Fruit fly (Drosophila melanogaster) whole organism, embryonic: Measurements from ENCODE around the gene RabX6.

ENCODE experiments used
- Bgb ChIP-seq: fragments of 200-800 bp; sonication (Bioruptor generic); IDR thresholded peaks from 2 replicates; pipeline ENCODE4 v1.3.6; 2022; ENCODE audit warnings: missing biosample characterization, missing genetic modification characterization; ENCODE audit not compliant: partially characterized antibody
- CG10366 ChIP-seq: fragments of 200-800 bp; sonication (Bioruptor generic); IDR thresholded peaks from 2 replicates; pipeline ENCODE4 v1.3.6; 2022; ENCODE audit warnings: missing biosample characterization, missing genetic modification characterization
- CG12299 ChIP-seq: fragments of 200-800 bp; sonication (Bioruptor generic); optimal IDR thresholded peaks from 2 replicates; lab custom pipeline; 2018; ENCODE audit warnings: missing biosample characterization, mild to moderate bottlenecking, missing genetic modification characterization
- CG14710 ChIP-seq: fragments of 200-800 bp; sonication (Bioruptor generic); optimal IDR thresholded peaks from 3 replicates; lab custom pipeline; 2019; ENCODE audit warnings: missing biosample characterization, mild to moderate bottlenecking, missing genetic modification characterization, moderate library complexity
- CG15479 ChIP-seq: fragments of 200-800 bp; sonication (Bioruptor generic); optimal IDR thresholded peaks from 3 replicates; lab custom pipeline; 2019; ENCODE audit warnings: missing biosample characterization, mild to moderate bottlenecking, missing genetic modification characterization, moderate library complexity
- CG15514 ChIP-seq: fragments of 200-800 bp; sonication (Bioruptor generic); optimal IDR thresholded peaks from 3 replicates; lab custom pipeline; 2017; ENCODE audit warnings: missing biosample characterization, missing genetic modification characterization, mild to moderate bottlenecking, moderate library complexity, missing genetic modification reagents
- CG16779 ChIP-seq: fragments of 200-800 bp; sonication (Bioruptor generic); IDR thresholded peaks from 2 replicates; pipeline ENCODE4 v1.3.6; 2022; ENCODE audit warnings: missing biosample characterization, missing genetic modification characterization
- CG1792 ChIP-seq: fragments of 200-800 bp; sonication (Bioruptor generic); optimal IDR thresholded peaks from 2 replicates; lab custom pipeline; 2016; ENCODE audit warnings: missing biosample characterization, missing genetic modification characterization
- CG2199 ChIP-seq: fragments of 200-800 bp; sonication (Bioruptor generic); IDR thresholded peaks from 3 replicates; pipeline ENCODE4 v1.3.6; 2022; ENCODE audit warnings: missing biosample characterization, missing genetic modification characterization
- CG34224 ChIP-seq: fragments of 200-800 bp; sonication (Bioruptor generic); IDR thresholded peaks from 3 replicates; pipeline ENCODE4 v1.3.6; 2022; ENCODE audit warnings: missing biosample characterization, missing genetic modification characterization; ENCODE audit not compliant: partially characterized antibody
- CG4360 ChIP-seq: fragments of 200-800 bp; sonication (Bioruptor generic); IDR thresholded peaks from 2 replicates; pipeline ENCODE4 v1.3.6; 2022; ENCODE audit warnings: missing biosample characterization, missing genetic modification characterization
- CG4617 ChIP-seq: fragments of 200-800 bp; sonication (Bioruptor generic); optimal IDR thresholded peaks from 3 replicates; lab custom pipeline; 2016; ENCODE audit warnings: missing biosample characterization, missing genetic modification characterization, borderline replicate concordance
- CG7357 ChIP-seq: fragments of 200-800 bp; sonication (Bioruptor generic); IDR thresholded peaks from 3 replicates; pipeline ENCODE4 v1.3.6; 2022; ENCODE audit warnings: missing biosample characterization, missing genetic modification characterization
- CG8281 ChIP-seq: fragments of 200-800 bp; sonication (Bioruptor generic); optimal IDR thresholded peaks from 2 replicates; lab custom pipeline; 2018; ENCODE audit warnings: missing biosample characterization, mild to moderate bottlenecking, missing genetic modification characterization, moderate library complexity
- CG8290 ChIP-seq, 3 experiments: fragments of 200-800 bp; sonication (Bioruptor generic); optimal IDR thresholded peaks; 2 replicates each; lab custom pipeline; 2016 to 2019; ENCODE audit warnings: missing biosample characterization in 3 of 3, missing genetic modification characterization in 3 of 3, mild to moderate bottlenecking in 2 of 3, moderate library complexity in 1 of 3
- CTCF ChIP-seq: fragments of 200-800 bp; sonication (Bioruptor generic); optimal IDR thresholded peaks from 2 replicates; lab custom pipeline; 2017; ENCODE audit warnings: missing biosample characterization, mild to moderate bottlenecking, missing genetic modification characterization, moderate library complexity
- Deaf1 ChIP-seq: fragments of 200-800 bp; optimal IDR thresholded peaks from 3 replicates; lab custom pipeline; 2019; ENCODE audit warnings: missing biosample characterization, mild to moderate bottlenecking, missing genetic modification characterization, moderate library complexity
- Dll ChIP-seq: fragments of 200-800 bp; sonication (Bioruptor generic); IDR thresholded peaks from 4 replicates; pipeline ENCODE4 v1.3.6; 2022; ENCODE audit warnings: missing biosample characterization, missing genetic modification characterization; ENCODE audit not compliant: partially characterized antibody
- Doc3 ChIP-seq: fragments of 200-800 bp; sonication (Bioruptor generic); IDR thresholded peaks from 3 replicates; pipeline ENCODE4 v1.3.6; 2022; ENCODE audit warnings: missing biosample characterization, missing genetic modification characterization; ENCODE audit not compliant: partially characterized antibody
- Dp ChIP-seq: fragments of 200-800 bp; sonication (Bioruptor generic); optimal IDR thresholded peaks from 2 replicates; lab custom pipeline; 2018; ENCODE audit warnings: missing biosample characterization, mild to moderate bottlenecking, missing genetic modification characterization, moderate library complexity
- Dref ChIP-seq: fragments of 200-800 bp; sonication (Bioruptor generic); IDR thresholded peaks from 2 replicates; pipeline ENCODE4 v1.3.6; 2022; ENCODE audit warnings: missing biosample characterization, missing genetic modification characterization
- E2f2 ChIP-seq: fragments of 200-800 bp; sonication (Bioruptor generic); IDR thresholded peaks from 2 replicates; pipeline ENCODE4 v1.3.6; 2022; ENCODE audit warnings: missing biosample characterization, missing genetic modification characterization
- Elba2 ChIP-seq: fragments of 200-800 bp; sonication (Bioruptor generic); optimal IDR thresholded peaks from 3 replicates; lab custom pipeline; 2016; ENCODE audit warnings: missing biosample characterization, missing genetic modification characterization
- Gsc ChIP-seq: fragments of 200-800 bp; sonication (Bioruptor generic); IDR thresholded peaks from 2 replicates; pipeline ENCODE4 v1.3.6; 2022; ENCODE audit warnings: missing biosample characterization, missing genetic modification characterization
- HLHmδ ChIP-seq: fragments of 200-800 bp; sonication (Bioruptor generic); optimal IDR thresholded peaks from 2 replicates; lab custom pipeline; 2018; ENCODE audit warnings: missing biosample characterization, mild to moderate bottlenecking, missing genetic modification characterization, moderate library complexity
- HmgZ ChIP-seq: fragments of 200-800 bp; sonication (Bioruptor generic); optimal IDR thresholded peaks from 2 replicates; lab custom pipeline; 2018; ENCODE audit warnings: missing biosample characterization, mild to moderate bottlenecking, missing genetic modification characterization
- Lhr ChIP-seq: fragments of 200-800 bp; sonication (Bioruptor generic); optimal IDR thresholded peaks from 3 replicates; lab custom pipeline; 2017; ENCODE audit warnings: mild to moderate bottlenecking, missing biosample characterization, missing genetic modification reagents, missing genetic modification characterization
- MBD-R2 ChIP-seq: fragments of 200-800 bp; sonication (Bioruptor generic); IDR thresholded peaks from 2 replicates; pipeline ENCODE4 v1.3.6; 2022; ENCODE audit warnings: missing biosample characterization, missing genetic modification characterization
- MESR4 ChIP-seq: fragments of 200-800 bp; sonication (Bioruptor generic); optimal IDR thresholded peaks from 2 replicates; lab custom pipeline; 2018; ENCODE audit warnings: missing biosample characterization, mild to moderate bottlenecking, missing genetic modification characterization, moderate library complexity
- Med ChIP-seq: fragments of 200-800 bp; sonication (Bioruptor generic); peaks from one replicate; lab custom pipeline; 2016; ENCODE audit warnings: missing biosample characterization, missing genetic modification characterization, mild to moderate bottlenecking, inconsistent platforms, moderate library complexity
- Myb ChIP-seq: fragments of 200-800 bp; sonication (Bioruptor generic); optimal IDR thresholded peaks from 2 replicates; lab custom pipeline; 2016; ENCODE audit warnings: missing biosample characterization, missing genetic modification characterization
- Scr ChIP-seq: fragments of 200-800 bp; sonication (Bioruptor generic); IDR thresholded peaks from 2 replicates; pipeline ENCODE4 v1.3.6; 2022; ENCODE audit warnings: missing biosample characterization, missing genetic modification characterization; ENCODE audit not compliant: partially characterized antibody
- Sin3A ChIP-seq: fragments of >200 bp; optimal IDR thresholded peaks from 2 replicates; lab custom pipeline; 2018
- amos ChIP-seq: fragments of 200-800 bp; sonication (Bioruptor generic); IDR thresholded peaks from 2 replicates; pipeline ENCODE4 v1.3.6; 2022; ENCODE audit warnings: missing biosample characterization, missing genetic modification characterization; ENCODE audit not compliant: partially characterized antibody
- ash1 ChIP-seq: fragments of 200-800 bp; sonication (Bioruptor generic); optimal IDR thresholded peaks from 2 replicates; lab custom pipeline; 2018; ENCODE audit warnings: missing biosample characterization, mild to moderate bottlenecking, missing genetic modification characterization
- crp ChIP-seq, 2 experiments: fragments of 200-800 bp; sonication (Bioruptor generic); optimal IDR thresholded peaks; 2 replicates in 1 of 2; 3 replicates in 1 of 2; lab custom pipeline; 2017; ENCODE audit warnings: missing biosample characterization in 2 of 2, missing genetic modification characterization in 2 of 2, mild to moderate bottlenecking in 1 of 2, moderate library complexity in 1 of 2
- ewg ChIP-seq: fragments of 200-800 bp; sonication (Bioruptor generic); optimal IDR thresholded peaks from 3 replicates; lab custom pipeline; 2017; ENCODE audit warnings: mild to moderate bottlenecking, missing biosample characterization, missing genetic modification reagents, missing genetic modification characterization
- fd3F ChIP-seq: fragments of 200-800 bp; sonication (Bioruptor generic); optimal IDR thresholded peaks from 2 replicates; lab custom pipeline; 2018; ENCODE audit warnings: missing biosample characterization, mild to moderate bottlenecking, missing genetic modification characterization, moderate library complexity
- gfzf ChIP-seq: fragments of 200-800 bp; sonication (Bioruptor generic); optimal IDR thresholded peaks from 2 replicates; lab custom pipeline; 2016; ENCODE audit warnings: missing biosample characterization, mild to moderate bottlenecking, missing genetic modification characterization, moderate library complexity
- grn ChIP-seq: fragments of 200-800 bp; sonication (Bioruptor generic); optimal IDR thresholded peaks from 3 replicates; lab custom pipeline; 2017; ENCODE audit warnings: missing biosample characterization, missing genetic modification characterization
- hbn ChIP-seq: fragments of 200-800 bp; sonication (Bioruptor generic); IDR thresholded peaks from 2 replicates; pipeline ENCODE4 v1.3.6; 2022; ENCODE audit warnings: missing biosample characterization, missing genetic modification characterization; ENCODE audit not compliant: partially characterized antibody
- insv ChIP-seq, 2 experiments: fragments of 200-800 bp; sonication (Bioruptor generic); optimal IDR thresholded peaks; 3 replicates each; lab custom pipeline; 2016 to 2018; ENCODE audit warnings: missing biosample characterization in 2 of 2, missing genetic modification characterization in 2 of 2
- mld ChIP-seq: fragments of 200-800 bp; sonication (Bioruptor generic); IDR thresholded peaks from 3 replicates; pipeline ENCODE4 v1.3.6; 2022; ENCODE audit warnings: missing biosample characterization, missing genetic modification characterization; ENCODE audit not compliant: partially characterized antibody
- seq ChIP-seq: fragments of 200-800 bp; sonication (Bioruptor generic); IDR thresholded peaks from 2 replicates; pipeline ENCODE4 v1.3.6; 2022; ENCODE audit warnings: missing biosample characterization, missing genetic modification characterization
- sqz ChIP-seq: fragments of 200-800 bp; sonication (Bioruptor generic); optimal IDR thresholded peaks from 3 replicates; lab custom pipeline; 2018; ENCODE audit warnings: missing biosample characterization, mild to moderate bottlenecking, missing genetic modification characterization
- stwl ChIP-seq: fragments of 200-800 bp; sonication (Bioruptor generic); optimal IDR thresholded peaks from 3 replicates; lab custom pipeline; 2018; ENCODE audit warnings: missing biosample characterization, mild to moderate bottlenecking, missing genetic modification characterization, moderate library complexity
- trem ChIP-seq: fragments of 200-800 bp; optimal IDR thresholded peaks from 3 replicates; lab custom pipeline; 2019; ENCODE audit warnings: missing biosample characterization, mild to moderate bottlenecking, missing genetic modification characterization, moderate library complexity
- wor ChIP-seq: fragments of 200-800 bp; sonication (Bioruptor generic); IDR thresholded peaks from 2 replicates; pipeline ENCODE4 v1.3.6; 2022; ENCODE audit warnings: missing biosample characterization, missing genetic modification characterization

Gene RabX6

dm6 chr3L:690031-690686 is at the start of gene RabX6, which contains the start of gene CG32483:
Gene RabX6, plus strand, starts transcription at chr3L:690517.
Gene CG32483, minus strand, starts transcription at chr3L:690081.
- TF ChIP-seq CG10366 (no peak), HLHmδ (no peak), Myb (GFP tag; lab: Kevin White, UChicago) (peak; percentile 63), CG34224 (GFP tag; lab: Robert Waterston, UW) (peak; percentile 61; the same call in 1 of the 3 replicates), ash1 (no peak), Lhr (peak; percentile 18), CG8281 (tag; lab: Kevin White, UChicago) (no peak), Dp (peak; percentile 90), MESR4 (peak; percentile 42), Dref (GFP tag; lab: Robert Waterston, UW) (peak; percentile 79), Doc3 (0 out of 3 replicates have a peak, but pooled peaks have one; percentile 22), stwl (peak; percentile 74), CG16779 (GFP tag; lab: Robert Waterston, UW) (no peak), Elba2 (GFP tag; lab: Kevin White, UChicago) (no peak), crp (GFP tag; optimal IDR thresholded peaks at IDR 0.05; lab: Kevin White, UChicago) (peak; percentile 65 to 93), mld (GFP tag; lab: Robert Waterston, UW) (0 out of 3 replicates have a peak, but pooled peaks have one; percentile 35), CG12299 (tag; lab: Kevin White, UChicago) (no peak), CG8290 (GFP tag; optimal IDR thresholded peaks at IDR 0.05; lab: Kevin White, UChicago) (no peak), CG8290 (tag; optimal IDR thresholded peaks at IDR 0.05; lab: Kevin White, UChicago) (peak in 1 of 2 experiments; percentile 9), HmgZ (peak; percentile 3), CTCF (peak; percentile 38), CG1792 (GFP tag; lab: Kevin White, UChicago) (no peak), wor (GFP tag; lab: Robert Waterston, UW) (no peak), gfzf (GFP tag; lab: Kevin White, UChicago) (peak; percentile 18), CG2199 (no peak), CG14710 (peak; percentile 4), trem (tag; lab: Kevin White, UChicago) (peak; percentile 35), CG4617 (GFP tag; lab: Kevin White, UChicago) (peak; percentile 22), fd3F (GFP tag; lab: Kevin White, UChicago) (no peak), Scr (GFP tag; lab: Robert Waterston, UW) (peak; percentile 30), seq (GFP tag; lab: Robert Waterston, UW) (no peak), CG4360 (GFP tag; lab: Robert Waterston, UW) (peak; percentile 63; the same call in 1 of the 2 replicates), amos (peak; percentile 36; the same call in 1 of the 2 replicates), ewg (GFP tag; lab: Kevin White, UChicago) (peak; percentile 8), Gsc (GFP tag; lab: Robert Waterston, UW) (no peak), grn (GFP tag; lab: Kevin White, UChicago) (peak; percentile 98), Sin3A (lab: Kevin White, UChicago) (peak; percentile 1), insv (GFP tag; optimal IDR thresholded peaks at IDR 0.05; lab: Kevin White, UChicago) (no peak), Dll (GFP tag; lab: Robert Waterston, UW) (peak; percentile 55; the same call in 2 of the 4 replicates), E2f2 (peak; percentile 90), hbn (GFP tag; lab: Robert Waterston, UW) (peak; percentile 25; the same call in 1 of the 2 replicates), Deaf1 (tag; lab: Kevin White, UChicago) (no peak), Med (GFP tag; lab: Kevin White, UChicago) (peak; percentile 5), MBD-R2 (GFP tag; lab: Robert Waterston, UW) (peak; percentile 83), CG15514 (peak; percentile 97), CG15479 (peak; percentile 58), sqz (GFP tag; lab: Kevin White, UChicago) (peak; percentile 2), Bgb (GFP tag; lab: Robert Waterston, UW) (0 out of 2 replicates have a peak, but pooled peaks have one; percentile 22), CG7357 (no peak)
